Worm (Caenorhabditis elegans) whole organism, L1 larva: ENCODE data around the gene dgk-2.

ENCODE experiments used
- C16A3.4 ChIP-seq: fragments of 150-350 bp; optimal IDR thresholded peaks from 2 replicates; lab custom pipeline; 2014; ENCODE audit warnings: missing biosample characterization, missing genetic modification characterization
- C34B4.2 ChIP-seq: sonication (generic microtip); optimal IDR thresholded peaks from 2 replicates; lab custom pipeline; 2017; ENCODE audit warnings: mild to moderate bottlenecking, missing genetic modification characterization, missing compliant biosample characterization
- F16B12.6 ChIP-seq: fragments of 150-350 bp; optimal IDR thresholded peaks from 2 replicates; lab custom pipeline; 2014; ENCODE audit warnings: missing biosample characterization, missing genetic modification characterization
- Y116A8C.19 ChIP-seq: sonication (generic microtip); optimal IDR thresholded peaks from 2 replicates; lab custom pipeline; 2016; ENCODE audit warnings: missing compliant biosample characterization, missing genetic modification characterization, borderline replicate concordance
- aha-1 ChIP-seq: fragments of 150-350 bp; optimal IDR thresholded peaks from 2 replicates; lab custom pipeline; 2014; ENCODE audit warnings: missing biosample characterization, missing genetic modification characterization
- alr-1 ChIP-seq: fragments of 200-800 bp; sonication (Bioruptor generic); optimal IDR thresholded peaks from 2 replicates; lab custom pipeline; 2018; ENCODE audit warnings: borderline replicate concordance, mild to moderate bottlenecking, missing genetic modification characterization, missing compliant biosample characterization
- blmp-1 ChIP-seq: fragments of 150-350 bp; optimal IDR thresholded peaks from 2 replicates; lab custom pipeline; 2014; ENCODE audit warnings: missing biosample characterization, missing genetic modification characterization
- ceh-63 ChIP-seq: fragments of 200-800 bp; sonication (Bioruptor generic); optimal IDR thresholded peaks from 2 replicates; lab custom pipeline; 2018; ENCODE audit warnings: mild to moderate bottlenecking, missing genetic modification characterization, missing compliant biosample characterization
- ceh-8 ChIP-seq: fragments of 200-800 bp; sonication (Bioruptor generic); optimal IDR thresholded peaks from 2 replicates; lab custom pipeline; 2018; ENCODE audit warnings: mild to moderate bottlenecking, missing genetic modification characterization, moderate library complexity, missing compliant biosample characterization
- ceh-88 ChIP-seq: fragments of 200-800 bp; sonication (Bioruptor generic); IDR thresholded peaks from 2 replicates; pipeline ENCODE4 v1.3.6; 2022; ENCODE audit warnings: missing genetic modification characterization, missing compliant biosample characterization
- ces-1 ChIP-seq: fragments of 150-350 bp; optimal IDR thresholded peaks from 2 replicates; lab custom pipeline; 2014; ENCODE audit warnings: missing biosample characterization, missing genetic modification reagents, missing genetic modification characterization
- dsc-1 ChIP-seq: sonication (generic microtip); optimal IDR thresholded peaks from 2 replicates; lab custom pipeline; 2016; ENCODE audit warnings: mild to moderate bottlenecking, missing genetic modification characterization, missing compliant biosample characterization
- efl-1 ChIP-seq, 4 experiments: fragments of 150-350 bp; optimal IDR thresholded peaks in 3 of 4; peaks in 1 of 4; 1 replicate in 1 of 4; 2 replicates in 3 of 4; lab custom pipeline; 2014; ENCODE audit warnings: missing biosample characterization in 2 of 4, missing genetic modification characterization in 2 of 4, missing genetic modification reagents in 2 of 4
- efl-3 ChIP-seq: fragments of 200-800 bp; sonication (Bioruptor generic); optimal IDR thresholded peaks from 2 replicates; lab custom pipeline; 2018; ENCODE audit warnings: mild to moderate bottlenecking, missing genetic modification characterization, missing compliant biosample characterization
- elt-2 ChIP-seq: sonication (generic microtip); optimal IDR thresholded peaks from 2 replicates; lab custom pipeline; 2016; ENCODE audit warnings: missing genetic modification characterization, mild to moderate bottlenecking, inconsistent platforms, missing compliant biosample characterization, missing genetic modification reagents
- fkh-8 ChIP-seq: sonication (generic microtip); optimal IDR thresholded peaks from 2 replicates; lab custom pipeline; 2016; ENCODE audit warnings: mild to moderate bottlenecking, missing genetic modification characterization, missing compliant biosample characterization
- fos-1 ChIP-seq: fragments of 150-350 bp; optimal IDR thresholded peaks from 2 replicates; lab custom pipeline; 2014; ENCODE audit warnings: missing biosample characterization, missing genetic modification characterization
- grh-1 ChIP-seq: fragments of 200-800 bp; sonication (Bioruptor generic); IDR thresholded peaks from 2 replicates; pipeline ENCODE4 v1.3.6; 2022; ENCODE audit warnings: missing genetic modification reagents, missing genetic modification characterization, missing compliant biosample characterization
- hpl-2 ChIP-seq: fragments of 150-350 bp; optimal IDR thresholded peaks from 2 replicates; lab custom pipeline; 2014; ENCODE audit warnings: missing biosample characterization, missing genetic modification reagents, missing genetic modification characterization
- irx-1 ChIP-seq: sonication (generic microtip); optimal IDR thresholded peaks from 2 replicates; lab custom pipeline; 2016; ENCODE audit warnings: missing genetic modification characterization, missing compliant biosample characterization
- jun-1 ChIP-seq: fragments of 150-350 bp; optimal IDR thresholded peaks from 2 replicates; lab custom pipeline; 2014; ENCODE audit warnings: missing biosample characterization, missing genetic modification reagents, missing genetic modification characterization
- lin-14 ChIP-seq: fragments of 200-800 bp; sonication (Bioruptor generic); optimal IDR thresholded peaks from 2 replicates; lab custom pipeline; 2018; ENCODE audit warnings: mild to moderate bottlenecking, missing genetic modification characterization, moderate library complexity, missing compliant biosample characterization
- lin-35 ChIP-seq, 2 experiments: fragments of 150-350 bp; optimal IDR thresholded peaks; 2 replicates each; lab custom pipeline; 2014; ENCODE audit warnings: missing biosample characterization in 2 of 2, missing genetic modification characterization in 2 of 2, missing genetic modification reagents in 2 of 2
- lin-39 ChIP-seq: fragments of 150-350 bp; optimal IDR thresholded peaks from 2 replicates; lab custom pipeline; 2014; ENCODE audit warnings: missing biosample characterization, missing genetic modification reagents, missing genetic modification characterization
- lir-3 ChIP-seq: sonication (generic microtip); optimal IDR thresholded peaks from 2 replicates; lab custom pipeline; 2016; ENCODE audit warnings: mild to moderate bottlenecking, missing genetic modification characterization, moderate library complexity, missing compliant biosample characterization; ENCODE audit not compliant: poor library complexity
- lsy-2 ChIP-seq, 2 experiments: fragments of 150-350 bp; optimal IDR thresholded peaks; 2 replicates each; lab custom pipeline; 2014; ENCODE audit warnings: missing biosample characterization in 2 of 2, missing genetic modification characterization in 2 of 2
- mab-9 ChIP-seq: fragments of 200-800 bp; sonication (Bioruptor generic); IDR thresholded peaks from 2 replicates; pipeline ENCODE4 v1.3.6; 2022; ENCODE audit warnings: missing genetic modification reagents, missing genetic modification characterization, missing compliant biosample characterization
- mdl-1 ChIP-seq, 2 experiments: fragments of 150-350 bp; optimal IDR thresholded peaks; 2 replicates each; lab custom pipeline; 2014 to 2017; ENCODE audit warnings: missing biosample characterization in 2 of 2, missing genetic modification characterization in 2 of 2, inconsistent platforms in 1 of 2
- mep-1 ChIP-seq: fragments of 150-350 bp; optimal IDR thresholded peaks from 2 replicates; lab custom pipeline; 2014; ENCODE audit warnings: missing biosample characterization, missing genetic modification characterization
- nhr-11 ChIP-seq: fragments of 150-350 bp; optimal IDR thresholded peaks from 2 replicates; lab custom pipeline; 2014; ENCODE audit warnings: missing biosample characterization, missing genetic modification characterization
- nhr-12 ChIP-seq: sonication (generic microtip); optimal IDR thresholded peaks from 2 replicates; lab custom pipeline; 2017; ENCODE audit warnings: missing biosample characterization, missing genetic modification characterization
- nhr-19 ChIP-seq: fragments of 200-800 bp; sonication (Bioruptor generic); conservative IDR thresholded peaks from 2 replicates; pipeline ENCODE4 v1.3.6; 2022; ENCODE audit warnings: missing genetic modification characterization, missing compliant biosample characterization
- nhr-237 ChIP-seq: fragments of 150-350 bp; optimal IDR thresholded peaks from 2 replicates; lab custom pipeline; 2014; ENCODE audit warnings: missing biosample characterization, missing genetic modification characterization
- nhr-71 ChIP-seq: sonication (generic microtip); optimal IDR thresholded peaks from 2 replicates; lab custom pipeline; 2016; ENCODE audit warnings: mild to moderate bottlenecking, missing genetic modification characterization, moderate library complexity, missing compliant biosample characterization
- nhr-76 ChIP-seq: sonication (generic microtip); optimal IDR thresholded peaks from 2 replicates; lab custom pipeline; 2017; ENCODE audit warnings: missing biosample characterization, missing genetic modification characterization
- nhr-85 ChIP-seq: sonication (generic microtip); peaks from one replicate; lab custom pipeline; 2016; ENCODE audit warnings: missing genetic modification characterization, inconsistent platforms, missing compliant biosample characterization
- skn-1 ChIP-seq: fragments of 150-350 bp; optimal IDR thresholded peaks from 2 replicates; lab custom pipeline; 2014; ENCODE audit warnings: missing biosample characterization, missing genetic modification characterization
- snu-23 ChIP-seq: sonication (generic microtip); optimal IDR thresholded peaks from 2 replicates; lab custom pipeline; 2016; ENCODE audit warnings: missing genetic modification characterization, missing compliant biosample characterization
- sptf-1 ChIP-seq: fragments of 150-350 bp; optimal IDR thresholded peaks from 2 replicates; lab custom pipeline; 2014; ENCODE audit warnings: missing biosample characterization, missing genetic modification characterization
- tbx-2 ChIP-seq: sonication (generic microtip); optimal IDR thresholded peaks from 2 replicates; lab custom pipeline; 2016; ENCODE audit warnings: missing genetic modification characterization, missing compliant biosample characterization
- unc-30 ChIP-seq: sonication (generic microtip); optimal IDR thresholded peaks from 2 replicates; lab custom pipeline; 2017; ENCODE audit warnings: missing biosample characterization, missing genetic modification characterization
- unc-62 ChIP-seq: fragments of 150-350 bp; optimal IDR thresholded peaks from 2 replicates; lab custom pipeline; 2014; ENCODE audit warnings: missing biosample characterization, missing genetic modification reagents, missing genetic modification characterization
- unc-86 ChIP-seq: sonication (generic microtip); optimal IDR thresholded peaks from 2 replicates; lab custom pipeline; 2016; ENCODE audit warnings: missing genetic modification characterization, missing compliant biosample characterization
- xbp-1 ChIP-seq: sonication (generic microtip); optimal IDR thresholded peaks from 2 replicates; lab custom pipeline; 2016; ENCODE audit warnings: missing genetic modification characterization, missing compliant biosample characterization
- zip-4 ChIP-seq: fragments of 200-800 bp; sonication (Bioruptor generic); optimal IDR thresholded peaks from 2 replicates; lab custom pipeline; 2018; ENCODE audit warnings: mild to moderate bottlenecking, missing genetic modification characterization, moderate library complexity, missing compliant biosample characterization
- ztf-4 ChIP-seq: fragments of 150-350 bp; optimal IDR thresholded peaks from 2 replicates; lab custom pipeline; 2014; ENCODE audit warnings: missing biosample characterization, missing genetic modification characterization

The dgk-2 gene

ce11 chrX:4504108-4504668 lies at the start of gene dgk-2:
TSS of gene dgk-2 (minus strand) at chrX:4504388.
- TF ChIP-seq mdl-1 (tag; optimal IDR thresholded peaks at IDR 0.05; lab: Kevin White, UChicago) (peak in 1 of 2 experiments; percentile 49), hpl-2 (GFP tag; lab: Kevin White, UChicago) (peak; percentile 42), xbp-1 (tag; lab: Kevin White, UChicago) (no peak), lin-14 (peak; percentile 78), mep-1 (peak; percentile 10), ceh-88 (GFP tag; lab: Robert Waterston, UW) (0 out of 2 replicates have a peak, but pooled peaks have one; percentile 9), nhr-71 (peak; percentile 12), fos-1 (tag; lab: Kevin White, UChicago) (no peak), dsc-1 (tag; lab: Kevin White, UChicago) (no peak)

DNA sequence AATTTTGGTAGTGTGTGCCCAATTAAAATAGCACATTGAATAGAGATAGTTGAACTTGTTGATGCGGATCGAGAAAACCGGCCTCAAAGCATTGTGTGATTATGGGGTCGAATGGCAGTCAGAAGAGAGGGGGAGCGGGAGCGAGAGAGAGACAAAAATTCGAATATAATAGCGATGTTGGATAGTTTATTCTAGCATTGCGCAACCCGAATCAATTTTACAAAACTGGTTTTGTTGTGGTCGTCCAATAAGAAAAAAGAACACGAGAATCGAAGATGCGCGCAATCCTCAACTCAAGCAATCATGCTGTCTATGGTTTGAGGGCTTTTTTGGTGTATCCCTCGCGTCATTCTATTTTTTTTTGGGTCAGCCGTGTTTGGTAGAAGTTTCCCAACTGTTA lies 49.3 kb upstream of the dgk-2 start:
- no peak for TF ChIP-seq ceh-63
- TF ChIP-seq efl-1 (optimal IDR thresholded peaks at IDR 0.05; lab: Kevin White, UChicago): no peak
- TF ChIP-seq efl-1 (GFP tag; optimal IDR thresholded peaks at IDR 0.05 in 1 of 2; lab: Kevin White, UChicago): peak in 1 of 2 experiments; percentile 32
- TF ChIP-seq lin-35 (GFP tag; optimal IDR thresholded peaks at IDR 0.05; lab: Kevin White, UChicago): peak in 1 of 2 experiments; percentile 40
- no peak for TF ChIP-seq aha-1 (tag; lab: Kevin White, UChicago)
- TF ChIP-seq nhr-85 (tag; lab: Kevin White, UChicago): peak; percentile 88
- peak; percentile 72 for TF ChIP-seq lin-14
- no peak for TF ChIP-seq tbx-2 (tag; lab: Kevin White, UChicago)
- no peak for TF ChIP-seq ces-1 (GFP tag; lab: Kevin White, UChicago)
- peak; percentile 87 for TF ChIP-seq grh-1 (GFP tag; lab: Robert Waterston, UW)
- TF ChIP-seq nhr-71: peak; percentile 27
- TF ChIP-seq mdl-1 (tag; optimal IDR thresholded peaks at IDR 0.05; lab: Kevin White, UChicago): peak in 1 of 2 experiments; percentile 11
- TF ChIP-seq blmp-1 (tag; lab: Kevin White, UChicago): peak; percentile 32
- TF ChIP-seq lsy-2 (tag; optimal IDR thresholded peaks at IDR 0.05; lab: Kevin White, UChicago): peak in 1 of 2 experiments; percentile 13
- peak; percentile 17 for TF ChIP-seq snu-23 (GFP tag; lab: Kevin White, UChicago)
- TF ChIP-seq ztf-4 (tag; lab: Kevin White, UChicago): no peak

DNA sequence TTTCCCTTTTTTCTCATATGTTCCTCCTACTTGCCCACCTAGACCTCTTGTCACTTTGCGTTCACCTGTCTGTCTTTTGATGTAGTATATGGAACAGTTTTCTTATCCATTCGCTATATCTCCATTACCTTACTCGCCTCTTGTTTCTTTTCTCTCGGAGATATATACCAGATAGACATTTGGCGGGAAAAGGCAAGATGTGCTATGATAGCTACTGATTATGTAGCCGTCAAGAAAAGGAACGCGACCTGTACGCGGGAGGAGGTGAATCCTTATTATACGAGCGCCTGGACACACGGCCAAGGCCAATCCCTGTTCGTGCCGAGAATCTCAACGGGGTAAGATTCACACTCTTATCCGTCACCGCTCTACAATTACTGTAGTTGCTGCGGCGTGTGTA lies 48.8 kb upstream of the dgk-2 start:
- TF ChIP-seq lin-35 (GFP tag; optimal IDR thresholded peaks at IDR 0.05; lab: Kevin White, UChicago): no peak
- TF ChIP-seq nhr-19 (GFP tag; lab: Robert Waterston, UW): no peak
- no peak for TF ChIP-seq efl-3 (GFP tag; lab: Kevin White, UChicago)
- no peak for TF ChIP-seq ceh-8 (GFP tag; lab: Kevin White, UChicago)
- no peak for TF ChIP-seq F16B12.6

DNA sequence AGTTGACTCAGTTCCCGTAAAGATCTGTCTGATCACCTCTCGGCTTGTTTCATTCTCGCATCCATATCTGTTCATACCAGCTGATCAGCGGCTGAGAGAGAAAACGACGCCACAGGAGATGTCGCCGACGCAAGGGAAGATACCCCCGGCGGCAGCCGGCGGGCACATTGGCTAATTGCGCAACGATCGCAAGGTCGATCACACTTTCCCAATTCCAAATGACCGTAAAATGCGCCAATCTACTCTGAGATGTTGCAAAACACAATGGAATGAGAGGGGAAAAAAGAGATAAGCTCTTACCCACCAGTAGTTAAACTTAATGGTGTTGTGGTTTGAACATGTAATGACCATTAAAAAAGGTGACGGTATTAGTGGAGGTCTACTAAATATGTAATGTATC lies 46.8 kb upstream of the dgk-2 start:
- TF ChIP-seq hpl-2 (GFP tag; lab: Kevin White, UChicago): no peak
- no peak for TF ChIP-seq nhr-76 (tag; lab: Kevin White, UChicago)
- TF ChIP-seq lin-14: peak; percentile 77
- TF ChIP-seq jun-1: no peak
- TF ChIP-seq efl-1 (optimal IDR thresholded peaks at IDR 0.05; lab: Kevin White, UChicago): no peak
- TF ChIP-seq efl-1 (GFP tag; optimal IDR thresholded peaks at IDR 0.05 in 1 of 2; lab: Kevin White, UChicago): no peak
- no peak for TF ChIP-seq skn-1 (tag; lab: Kevin White, UChicago)
- no peak for TF ChIP-seq ceh-8 (GFP tag; lab: Kevin White, UChicago)
- no peak for TF ChIP-seq zip-4 (GFP tag; lab: Kevin White, UChicago)
- no peak for TF ChIP-seq fkh-8 (tag; lab: Kevin White, UChicago)
- peak; percentile 26 for TF ChIP-seq C16A3.4
- TF ChIP-seq nhr-12 (tag; lab: Kevin White, UChicago): no peak
- no peak for TF ChIP-seq unc-62 (GFP tag; lab: Kevin White, UChicago)
- TF ChIP-seq C34B4.2 (tag; lab: Kevin White, UChicago): no peak
- TF ChIP-seq nhr-237 (tag; lab: Kevin White, UChicago): no peak
- TF ChIP-seq unc-86 (tag; lab: Kevin White, UChicago): no peak
- no peak for TF ChIP-seq xbp-1 (tag; lab: Kevin White, UChicago)
- TF ChIP-seq elt-2 (tag; lab: Kevin White, UChicago): no peak
- no peak for TF ChIP-seq lin-39
- TF ChIP-seq nhr-11 (tag; lab: Kevin White, UChicago): no peak
- no peak for TF ChIP-seq sptf-1 (tag; lab: Kevin White, UChicago)
- TF ChIP-seq nhr-85 (tag; lab: Kevin White, UChicago): peak; percentile 95
- no peak for TF ChIP-seq Y116A8C.19
- TF ChIP-seq irx-1 (tag; lab: Kevin White, UChicago): no peak
- no peak for TF ChIP-seq lir-3 (tag; lab: Kevin White, UChicago)
- TF ChIP-seq mab-9 (GFP tag; lab: Robert Waterston, UW): no peak
- TF ChIP-seq ztf-4 (tag; lab: Kevin White, UChicago): no peak
- no peak for TF ChIP-seq alr-1 (tag; lab: Kevin White, UChicago)
- TF ChIP-seq unc-30 (tag; lab: Kevin White, UChicago): no peak
